Fruit fly (Drosophila melanogaster) whole organism, pupa: Measurements from ENCODE around the gene CG6094.

Experiments used
- CG10348 ChIP-seq: fragments of 200-800 bp; sonication (Bioruptor generic); IDR thresholded peaks from 2 replicates; pipeline ENCODE4 v1.3.6; 2022; ENCODE audit warnings: missing biosample characterization, missing genetic modification characterization
- CG8159 ChIP-seq: fragments of 200-800 bp; sonication (Bioruptor generic); optimal IDR thresholded peaks from 3 replicates; lab custom pipeline; 2018; ENCODE audit warnings: missing biosample characterization, mild to moderate bottlenecking, missing genetic modification characterization, moderate library complexity
- Pif1A ChIP-seq: fragments of 200-800 bp; sonication (Bioruptor generic); optimal IDR thresholded peaks from 3 replicates; lab custom pipeline; 2016; ENCODE audit warnings: missing biosample characterization, missing genetic modification characterization
- rn ChIP-seq: fragments of 200-800 bp; sonication (Bioruptor generic); IDR thresholded peaks from 2 replicates; pipeline ENCODE4 v1.3.6; 2022; ENCODE audit warnings: missing biosample characterization, missing genetic modification characterization

DNA sequence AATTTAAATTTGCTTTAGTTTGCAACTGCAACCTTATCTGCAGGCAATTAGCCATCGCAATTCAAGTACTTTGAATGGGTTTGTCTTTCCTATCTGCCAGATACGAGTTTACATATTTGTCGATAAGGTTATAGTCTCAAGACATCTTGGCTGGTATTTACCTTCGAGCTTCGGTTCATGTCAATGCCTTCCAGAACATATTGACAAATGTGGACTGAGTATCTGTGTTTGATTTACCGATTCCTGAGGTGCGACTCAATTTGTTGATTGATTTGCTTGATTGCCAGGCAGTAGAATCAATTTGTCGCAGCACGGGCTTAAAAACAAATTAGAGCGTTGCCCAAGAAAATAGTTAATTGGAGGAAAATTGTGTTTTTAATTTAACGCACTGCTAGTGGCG lies 45.9 kb downstream of the CG6094 start:
- no peak for TF ChIP-seq rn (GFP tag; lab: Robert Waterston, UW)
- TF ChIP-seq CG10348 (GFP tag; lab: Robert Waterston, UW): no peak
- TF ChIP-seq Pif1A (GFP tag; lab: Kevin White, UChicago): no peak
- no peak for TF ChIP-seq CG8159 (tag; lab: Kevin White, UChicago)
